Worm (Caenorhabditis elegans) whole organism, mixed stage, embryonic: ENCODE measurements around the gene C02B10.3.

ENCODE experiments used
- ceh-39 ChIP-seq: fragments of 150-350 bp; optimal IDR thresholded peaks from 2 replicates; lab custom pipeline; 2014; ENCODE audit warnings: missing biosample characterization, missing genetic modification characterization
- elt-3 ChIP-seq: fragments of 150-350 bp; optimal IDR thresholded peaks from 2 replicates; lab custom pipeline; 2014; ENCODE audit warnings: missing biosample characterization, missing genetic modification characterization
- nhr-237 ChIP-seq: fragments of 150-350 bp; optimal IDR thresholded peaks from 2 replicates; lab custom pipeline; 2014; ENCODE audit warnings: missing biosample characterization, missing genetic modification characterization
- nhr-28 ChIP-seq: fragments of 150-350 bp; optimal IDR thresholded peaks from 2 replicates; lab custom pipeline; 2014; ENCODE audit warnings: missing biosample characterization, missing genetic modification characterization
- nhr-76 ChIP-seq: sonication (generic microtip); optimal IDR thresholded peaks from 2 replicates; lab custom pipeline; 2017; ENCODE audit warnings: missing biosample characterization, missing genetic modification characterization
- sem-2 ChIP-seq: fragments of 200-800 bp; sonication (Bioruptor generic); optimal IDR thresholded peaks from 2 replicates; lab custom pipeline; 2018; ENCODE audit warnings: mild to moderate bottlenecking, missing genetic modification characterization, missing compliant biosample characterization
- unc-39 ChIP-seq: fragments of 150-350 bp; optimal IDR thresholded peaks from 2 replicates; lab custom pipeline; 2014; ENCODE audit warnings: missing biosample characterization, missing genetic modification characterization
- ztf-11 ChIP-seq: fragments of 150-350 bp; optimal IDR thresholded peaks from 2 replicates; lab custom pipeline; 2014; ENCODE audit warnings: missing biosample characterization, missing genetic modification characterization

ce11 chrIV:5131781-5132180, 28.7 kb upstream of the C02B10.3 start:
- TF ChIP-seq elt-3 (no peak), ztf-11 (no peak), ceh-39 (no peak), unc-39 (no peak), nhr-28 (no peak), sem-2 (GFP tag; lab: Kevin White, UChicago) (no peak), nhr-237 (tag; lab: Kevin White, UChicago) (no peak), nhr-76 (tag; lab: Kevin White, UChicago) (no peak)
